Fruit fly (Drosophila melanogaster) whole organism: Measurements from ENCODE around the gene CG5435.

Experiments
- CG8478 ChIP-seq: fragments of >200 bp; optimal IDR thresholded peaks from 2 replicates; lab custom pipeline; 2018; ENCODE audit warnings: inconsistent platforms
- Dll ChIP-seq: fragments of >200 bp; optimal IDR thresholded peaks from 2 replicates; lab custom pipeline; 2017
- EcR ChIP-seq, 2 experiments: fragments of >200 bp; optimal IDR thresholded peaks; 2 replicates each; lab custom pipeline; 2017; ENCODE audit warnings: missing biosample characterization in 2 of 2, missing genetic modification characterization in 2 of 2, missing genetic modification reagents in 2 of 2
- pan ChIP-seq: fragments of >200 bp; optimal IDR thresholded peaks from 2 replicates; lab custom pipeline; 2017
- psq ChIP-seq: fragments of >200 bp; optimal IDR thresholded peaks from 2 replicates; lab custom pipeline; 2017
- usp ChIP-seq: fragments of >200 bp; optimal IDR thresholded peaks from 2 replicates; lab custom pipeline; 2017; ENCODE audit warnings: missing biosample characterization, missing genetic modification characterization, mixed read lengths

- TF ChIP-seq usp (GFP tag; lab: Kevin White, UChicago) (no peak), CG8478 (lab: Kevin White, UChicago) (no peak), Dll (lab: Kevin White, UChicago) (no peak), EcR (GFP tag; optimal IDR thresholded peaks at IDR 0.05; lab: Kevin White, UChicago) (no peak), psq (lab: Kevin White, UChicago) (no peak), pan (lab: Kevin White, UChicago) (no peak)
Measured at dm6 chr2L:12459841-12460240, 29.1 kb upstream of the CG5435 start.
